Worm (Caenorhabditis elegans) whole organism, L2 larva: ENCODE results near the gene Y75B8A.34.

ENCODE experiments used
- ZK546.5 ChIP-seq: sonication (generic microtip); optimal IDR thresholded peaks from 2 replicates; lab custom pipeline; 2017; ENCODE audit warnings: missing biosample characterization, missing genetic modification characterization
- aly-2 ChIP-seq: fragments of 150-350 bp; optimal IDR thresholded peaks from 2 replicates; lab custom pipeline; 2014; ENCODE audit warnings: missing biosample characterization, missing genetic modification characterization
- ceh-82 ChIP-seq: fragments of 150-350 bp; optimal IDR thresholded peaks from 2 replicates; lab custom pipeline; 2014; ENCODE audit warnings: missing biosample characterization, missing genetic modification characterization
- crh-2 ChIP-seq: sonication (generic microtip); optimal IDR thresholded peaks from 2 replicates; lab custom pipeline; 2017; ENCODE audit warnings: missing biosample characterization, missing genetic modification characterization
- egl-27 ChIP-seq: sonication (generic microtip); optimal IDR thresholded peaks from 3 replicates; lab custom pipeline; 2017; ENCODE audit warnings: missing biosample characterization, missing genetic modification reagents, missing genetic modification characterization
- gmeb-1 ChIP-seq: fragments of 150-350 bp; optimal IDR thresholded peaks from 2 replicates; lab custom pipeline; 2014; ENCODE audit warnings: missing biosample characterization, missing genetic modification characterization
- lin-39 ChIP-seq: fragments of 150-350 bp; optimal IDR thresholded peaks from 2 replicates; lab custom pipeline; 2014; ENCODE audit warnings: missing biosample characterization, missing genetic modification reagents, missing genetic modification characterization
- nhr-12 ChIP-seq: fragments of 150-350 bp; optimal IDR thresholded peaks from 2 replicates; lab custom pipeline; 2014; ENCODE audit warnings: missing biosample characterization, missing genetic modification characterization
- nhr-6 ChIP-seq: fragments of 150-350 bp; optimal IDR thresholded peaks from 2 replicates; lab custom pipeline; 2014; ENCODE audit warnings: missing biosample characterization, missing genetic modification characterization
- snpc-4 ChIP-seq: fragments of 150-350 bp; optimal IDR thresholded peaks from 2 replicates; lab custom pipeline; 2014; ENCODE audit warnings: missing biosample characterization, missing genetic modification characterization
- zag-1 ChIP-seq: fragments of 150-350 bp; optimal IDR thresholded peaks from 2 replicates; lab custom pipeline; 2014; ENCODE audit warnings: missing biosample characterization, missing genetic modification characterization

- TF ChIP-seq lin-39 (tag; lab: Kevin White, UChicago) (no peak), egl-27 (tag; lab: Kevin White, UChicago) (no peak), gmeb-1 (no peak), zag-1 (tag; lab: Kevin White, UChicago) (no peak), nhr-6 (tag; lab: Kevin White, UChicago) (no peak), aly-2 (tag; lab: Kevin White, UChicago) (no peak), ceh-82 (tag; lab: Kevin White, UChicago) (no peak), snpc-4 (no peak), crh-2 (tag; lab: Kevin White, UChicago) (peak; percentile 20), nhr-12 (tag; lab: Kevin White, UChicago) (no peak), ZK546.5 (tag; lab: Kevin White, UChicago) (no peak)
These were observed 31.8 kb upstream of the Y75B8A.34 start, which contains the start of the genes zip-12 and Y75B8A.63 for ce11 chrIII:12327528-12327997.
